Fruit fly (Drosophila melanogaster): ENCODE data around the gene RpL30.

RpL30 gene

dm6 chr2L:19033288-19033687 is 24.2 kb upstream of the RpL30 start, which contains the start of gene hook:
hook (minus strand) TSS chr2L:19033498.
- TF ChIP-seq Atf6 (GFP tag; IDR thresholded peaks at IDR 0.05) (no peak), bbx (GFP tag; IDR thresholded peaks at IDR 0.05; ENCODE audit: partially characterized antibody) (peak; percentile 85), Hr51 (GFP tag; optimal IDR thresholded peaks at IDR 0.05) (no peak), CG14860 (GFP tag; IDR thresholded peaks at IDR 0.05; ENCODE audit: partially characterized antibody) (peak; percentile 63), unc-4 (GFP tag; IDR thresholded peaks at IDR 0.05; ENCODE audit: partially characterized antibody) (peak; percentile 72), phol (tag; optimal IDR thresholded peaks at IDR 0.05) (peak; percentile 2), gem (tag; optimal IDR thresholded peaks at IDR 0.05) (no peak), scrt (GFP tag; optimal IDR thresholded peaks at IDR 0.05) (peak; percentile 40), CG2202 (tag; optimal IDR thresholded peaks at IDR 0.05) (no peak), tna (GFP tag; IDR thresholded peaks at IDR 0.05; ENCODE audit: partially characterized antibody) (0 out of 2 replicates have a peak, but pooled peaks have one; percentile 40), danr (GFP tag; IDR thresholded peaks at IDR 0.05) (no peak), tin (GFP tag; optimal IDR thresholded peaks at IDR 0.05) (no peak), CG15479 (GFP tag; optimal IDR thresholded peaks at IDR 0.05) (no peak), CG17802 (tag; optimal IDR thresholded peaks at IDR 0.05) (no peak), CG12391 (tag; optimal IDR thresholded peaks at IDR 0.05) (peak; percentile 14), CG14710 (tag; optimal IDR thresholded peaks at IDR 0.05) (peak; percentile 15), chinmo (GFP tag; IDR thresholded peaks at IDR 0.05; ENCODE audit: partially characterized antibody) (peak; percentile 81; the same call in 2 of the 4 replicates), ttk (GFP tag; IDR thresholded peaks at IDR 0.05) (no peak), CG17385 (GFP tag; optimal IDR thresholded peaks at IDR 0.05) (peak; percentile 6), knrl (GFP tag; IDR thresholded peaks at IDR 0.05; ENCODE audit: partially characterized antibody) (peak; percentile 84), Mad (GFP tag; optimal IDR thresholded peaks at IDR 0.05) (no peak), CG34224 (GFP tag; IDR thresholded peaks at IDR 0.05; ENCODE audit: partially characterized antibody) (peak; percentile 70), Med (GFP tag) (peak; percentile 40), amos (GFP tag; IDR thresholded peaks at IDR 0.05; ENCODE audit: partially characterized antibody) (peak; percentile 75), Sry-δ (GFP tag; optimal IDR thresholded peaks at IDR 0.05) (peak; percentile 61), hb (GFP tag; IDR thresholded peaks at IDR 0.05; ENCODE audit: partially characterized antibody) (peak; percentile 67; the same call in 2 of the 3 replicates), Bgb (GFP tag; IDR thresholded peaks at IDR 0.05; ENCODE audit: partially characterized antibody) (peak; percentile 76), CG2129 (GFP tag; IDR thresholded peaks at IDR 0.05; ENCODE audit: partially characterized antibody) (peak; percentile 63), TFAM (GFP tag; optimal IDR thresholded peaks at IDR 0.05) (no peak), CG13287 (GFP tag; IDR thresholded peaks at IDR 0.05; ENCODE audit: partially characterized antibody) (peak; percentile 81), BEAF-32 (GFP tag; optimal IDR thresholded peaks at IDR 0.05) (peak; percentile 68), MBD-R2 (GFP tag; IDR thresholded peaks at IDR 0.05) (peak; percentile 68), stwl (tag; optimal IDR thresholded peaks at IDR 0.05) (peak; percentile 33), Nf-YA (GFP tag; IDR thresholded peaks at IDR 0.05) (no peak), ewg (GFP tag; optimal IDR thresholded peaks at IDR 0.05) (no peak), CG16813 (GFP tag; IDR thresholded peaks at IDR 0.05; ENCODE audit: partially characterized antibody) (peak; percentile 69), CG10267 (tag; optimal IDR thresholded peaks at IDR 0.05) (peak; percentile 22), CG10654 (GFP tag; optimal IDR thresholded peaks at IDR 0.05) (no peak), Dref (GFP tag; IDR thresholded peaks at IDR 0.05) (peak; percentile 69), Dll (GFP tag; IDR thresholded peaks at IDR 0.05; ENCODE audit: partially characterized antibody) (peak; percentile 85), MESR4 (GFP tag; optimal IDR thresholded peaks at IDR 0.05) (peak; percentile 45), CG13894 (tag; optimal IDR thresholded peaks at IDR 0.05) (no peak), jumu (GFP tag; optimal IDR thresholded peaks at IDR 0.05) (no peak), CG2116 (GFP tag; optimal IDR thresholded peaks at IDR 0.05) (peak; percentile 60), trem (tag; optimal IDR thresholded peaks at IDR 0.05) (peak; percentile 52), HLH4C (GFP tag; IDR thresholded peaks at IDR 0.05; ENCODE audit: partially characterized antibody) (peak; percentile 71), HmgD (GFP tag; optimal IDR thresholded peaks at IDR 0.05) (no peak), sna (GFP tag; IDR thresholded peaks at IDR 0.05; ENCODE audit: partially characterized antibody) (peak; percentile 82)

All from whole organism, embryonic.